1 worm cellular context compared by ENCODE assay signal in genomic region chrX:8022728-8023127, ce11.
TF ChIP-seq lines count a peak whose summit lies in the region.

No protein-coding gene starts in this region.

TF ChIP-seq in whole organism, L4 larva, 104 proteins besides CTCF, POLR2A, EP300 and RAD21 (continued from another document):
- TF ChIP-seq gei-8 (GFP tag; optimal IDR thresholded peaks at IDR 0.05; lab: Kevin White, UChicago) = no peak
- TF ChIP-seq F49E8.2 (tag; optimal IDR thresholded peaks at IDR 0.05; lab: Kevin White, UChicago; ENCODE audit: borderline replicate concordance) = no peak
- TF ChIP-seq lin-39 (tag; optimal IDR thresholded peaks at IDR 0.05; lab: Kevin White, UChicago) = no peak
- 0 out of 2 replicates have a peak, but pooled peaks have one; percentile 23 for TF ChIP-seq zfp-3 (GFP tag; conservative IDR thresholded peaks at IDR 0.05; lab: Robert Waterston, UW)
- no peak for TF ChIP-seq R02D3.7 (tag; optimal IDR thresholded peaks at IDR 0.05; lab: Kevin White, UChicago)
- TF ChIP-seq ceh-20 (GFP tag; IDR thresholded peaks at IDR 0.05; lab: Robert Waterston, UW) = no peak
- no peak for TF ChIP-seq vab-7 (GFP tag; IDR thresholded peaks at IDR 0.05; lab: Robert Waterston, UW)
TF ChIP-seq in whole organism, L4 larva: peak in this region for 21.
